Worm (Caenorhabditis elegans): ENCODE data around the gene col-143.

col-143 gene

DNA sequence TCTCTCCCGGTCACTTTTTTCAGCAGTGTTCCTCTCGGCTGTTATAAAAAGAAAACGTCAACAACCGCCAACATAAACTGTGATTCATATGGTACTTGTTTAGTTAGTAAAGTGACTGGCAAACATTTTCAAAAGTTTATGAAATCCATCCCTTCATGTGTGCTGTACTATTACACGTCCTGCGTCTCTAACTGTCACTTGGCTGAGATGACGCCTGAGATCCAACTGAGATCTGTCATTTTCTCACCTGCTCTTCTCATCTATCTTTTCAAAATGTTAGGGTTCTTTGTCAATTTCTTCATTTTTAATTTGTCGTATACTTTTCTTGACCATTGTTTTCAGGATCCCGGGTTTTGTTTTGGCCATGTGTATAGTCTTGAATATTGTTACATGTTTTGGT, 39.3 kb downstream of the col-143 start:
- TF ChIP-seq nhr-77 (tag; optimal IDR thresholded peaks at IDR 0.05), result no peak
- peak; percentile 23 for TF ChIP-seq rnt-1 (tag; optimal IDR thresholded peaks at IDR 0.05)

ce11 chrV:6875795-6876194, 40.4 kb downstream of the col-143 start:
- TF ChIP-seq unc-130 (tag; optimal IDR thresholded peaks at IDR 0.05) (no peak), hlh-4 (tag; optimal IDR thresholded peaks at IDR 0.05) (no peak), lin-14 (GFP tag; optimal IDR thresholded peaks at IDR 0.05) (peak; percentile 4), nhr-28 (tag; optimal IDR thresholded peaks at IDR 0.05) (no peak), fkh-10 (GFP tag; optimal IDR thresholded peaks at IDR 0.05) (no peak), nhr-47 (tag; optimal IDR thresholded peaks at IDR 0.05) (no peak), lin-15B (tag; optimal IDR thresholded peaks at IDR 0.05) (no peak), irx-1 (tag; optimal IDR thresholded peaks at IDR 0.05) (no peak), blmp-1 (tag; optimal IDR thresholded peaks at IDR 0.05) (no peak), dsc-1 (tag; optimal IDR thresholded peaks at IDR 0.05) (peak; percentile 2), efl-1 (optimal IDR thresholded peaks at IDR 0.05) (no peak), efl-1 (GFP tag; optimal IDR thresholded peaks at IDR 0.05 in 1 of 2) (peak in 1 of 2 experiments; percentile 77)

DNA sequence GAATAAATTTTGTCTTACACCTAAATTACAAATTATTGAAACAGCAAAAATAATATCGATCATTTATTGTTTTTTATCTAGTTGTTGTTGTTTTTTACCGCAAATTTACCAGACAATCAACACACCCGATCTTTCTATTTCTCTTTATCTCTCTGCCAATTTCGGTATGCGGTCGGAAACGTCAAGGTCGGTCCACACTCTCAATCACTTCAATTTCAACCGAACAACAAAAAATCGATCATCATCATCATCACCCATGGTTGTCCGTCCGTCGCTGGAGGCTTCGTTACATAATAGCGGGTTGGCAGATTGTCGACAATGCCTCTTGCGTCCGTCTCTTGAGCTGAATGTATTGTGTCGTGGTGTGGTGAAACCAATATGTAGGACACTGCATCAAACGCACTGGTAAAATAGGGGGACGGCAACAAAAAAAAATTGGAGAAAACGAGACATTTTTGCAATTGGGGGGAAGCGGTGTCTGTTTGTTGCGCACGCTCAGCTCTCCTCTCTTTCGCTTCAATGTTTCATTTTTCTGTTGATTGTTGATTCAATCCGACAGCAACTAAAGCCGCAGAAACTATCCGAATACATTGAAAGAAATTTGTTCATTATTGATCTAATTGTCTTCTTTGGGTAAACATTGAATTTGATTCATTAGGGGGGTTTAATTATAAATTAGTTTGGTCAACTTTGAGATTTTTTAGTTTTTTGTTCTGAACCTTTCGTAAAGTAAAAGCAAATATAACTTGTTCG, 41.5 kb downstream of the col-143 start:
- TF ChIP-seq ceh-82 (tag; optimal IDR thresholded peaks at IDR 0.05) (no peak), elt-2 (tag; optimal IDR thresholded peaks at IDR 0.05) (no peak), elt-3 (tag; optimal IDR thresholded peaks at IDR 0.05) (peak in 1 of 6 experiments; percentile 7), fkh-10 (GFP tag; optimal IDR thresholded peaks at IDR 0.05) (no peak), ama-1 (optimal IDR thresholded peaks at IDR 0.05) (no peak), lin-14 (GFP tag; optimal IDR thresholded peaks at IDR 0.05) (peak; percentile 71), blmp-1 (tag; optimal IDR thresholded peaks at IDR 0.05) (peak; percentile 71), ces-1 (GFP tag; optimal IDR thresholded peaks at IDR 0.05) (no peak), zag-1 (tag; optimal IDR thresholded peaks at IDR 0.05) (no peak), jun-1 (tag; optimal IDR thresholded peaks at IDR 0.05) (no peak), hpl-2 (GFP tag; optimal IDR thresholded peaks at IDR 0.05) (no peak), nhr-20 (tag; optimal IDR thresholded peaks at IDR 0.05) (peak; percentile 35), irx-1 (tag; optimal IDR thresholded peaks at IDR 0.05) (no peak), tbx-2 (tag; optimal IDR thresholded peaks at IDR 0.05) (peak; percentile 18), nhr-85 (tag) (peak; percentile 86), nhr-71 (tag; optimal IDR thresholded peaks at IDR 0.05) (peak; percentile 4), alr-1 (tag; optimal IDR thresholded peaks at IDR 0.05; ENCODE audit: borderline replicate concordance) (no peak), egl-13 (tag; optimal IDR thresholded peaks at IDR 0.05) (no peak), efl-3 (GFP tag; optimal IDR thresholded peaks at IDR 0.05) (no peak), nhr-90 (tag; optimal IDR thresholded peaks at IDR 0.05; ENCODE audit: poor library complexity) (peak; percentile 8), ceh-63 (GFP tag; optimal IDR thresholded peaks at IDR 0.05) (no peak), skn-1 (tag; optimal IDR thresholded peaks at IDR 0.05) (no peak), hlh-17 (GFP tag; optimal IDR thresholded peaks at IDR 0.05; ENCODE audit: borderline replicate concordance) (no peak), fkh-8 (tag; optimal IDR thresholded peaks at IDR 0.05) (no peak), lin-35 (GFP tag; optimal IDR thresholded peaks at IDR 0.05) (peak in 1 of 2 experiments; percentile 3), pax-3 (tag; optimal IDR thresholded peaks at IDR 0.05) (no peak), snu-23 (GFP tag; optimal IDR thresholded peaks at IDR 0.05) (peak; percentile 14), rnt-1 (tag; optimal IDR thresholded peaks at IDR 0.05) (peak; percentile 6), lsy-2 (tag; optimal IDR thresholded peaks at IDR 0.05) (no peak)
